Worm (Caenorhabditis elegans) whole organism, L2 larva: ENCODE data around the gene F26A1.7.

Experiments
- C34F6.9 ChIP-seq: fragments of 150-350 bp; optimal IDR thresholded peaks from 2 replicates; lab custom pipeline; 2014; ENCODE audit warnings: missing biosample characterization, missing genetic modification characterization
- R02D3.7 ChIP-seq: fragments of 150-350 bp; optimal IDR thresholded peaks from 2 replicates; lab custom pipeline; 2014; ENCODE audit warnings: missing biosample characterization, missing genetic modification characterization
- Y55F3AM.14 ChIP-seq: fragments of 200-800 bp; sonication (Bioruptor generic); optimal IDR thresholded peaks from 2 replicates; lab custom pipeline; 2018; ENCODE audit warnings: mild to moderate bottlenecking, missing genetic modification characterization, missing compliant biosample characterization
- aly-2 ChIP-seq: fragments of 150-350 bp; optimal IDR thresholded peaks from 2 replicates; lab custom pipeline; 2014; ENCODE audit warnings: missing biosample characterization, missing genetic modification characterization
- ama-1 ChIP-seq: fragments of 150-350 bp; optimal IDR thresholded peaks from 2 replicates; lab custom pipeline; 2018; ENCODE audit warnings: inconsistent platforms
- ceh-16 ChIP-seq: fragments of 150-350 bp; optimal IDR thresholded peaks from 2 replicates; lab custom pipeline; 2014; ENCODE audit warnings: missing biosample characterization, missing genetic modification characterization
- ceh-82 ChIP-seq: fragments of 150-350 bp; optimal IDR thresholded peaks from 2 replicates; lab custom pipeline; 2014; ENCODE audit warnings: missing biosample characterization, missing genetic modification characterization
- crh-2 ChIP-seq: sonication (generic microtip); optimal IDR thresholded peaks from 2 replicates; lab custom pipeline; 2017; ENCODE audit warnings: missing biosample characterization, missing genetic modification characterization
- dmd-4 ChIP-seq: sonication (generic microtip); optimal IDR thresholded peaks from 2 replicates; lab custom pipeline; 2017; ENCODE audit warnings: missing biosample characterization, missing genetic modification characterization
- egl-27 ChIP-seq: sonication (generic microtip); optimal IDR thresholded peaks from 3 replicates; lab custom pipeline; 2017; ENCODE audit warnings: missing biosample characterization, missing genetic modification reagents, missing genetic modification characterization
- elt-1 ChIP-seq: fragments of 150-350 bp; optimal IDR thresholded peaks from 2 replicates; lab custom pipeline; 2014; ENCODE audit warnings: missing biosample characterization, missing genetic modification characterization
- elt-3 ChIP-seq: sonication (generic microtip); optimal IDR thresholded peaks from 2 replicates; lab custom pipeline; 2017; ENCODE audit warnings: missing biosample characterization, missing genetic modification characterization
- fos-1 ChIP-seq: fragments of 150-350 bp; optimal IDR thresholded peaks from 2 replicates; lab custom pipeline; 2014; ENCODE audit warnings: missing biosample characterization, missing genetic modification characterization
- gmeb-1 ChIP-seq: fragments of 150-350 bp; optimal IDR thresholded peaks from 2 replicates; lab custom pipeline; 2014; ENCODE audit warnings: missing biosample characterization, missing genetic modification characterization
- lin-11 ChIP-seq: fragments of 150-350 bp; sonication (generic microtip); optimal IDR thresholded peaks from 2 replicates; lab custom pipeline; 2014; ENCODE audit warnings: missing biosample characterization, missing genetic modification characterization, inconsistent platforms, mixed read lengths
- lin-13 ChIP-seq: fragments of 150-350 bp; optimal IDR thresholded peaks from 2 replicates; lab custom pipeline; 2014; ENCODE audit warnings: missing biosample characterization, missing genetic modification reagents, missing genetic modification characterization
- lsy-2 ChIP-seq, 2 experiments: fragments of 150-350 bp in 1 of 2; sonication (generic microtip) in 1 of 2; optimal IDR thresholded peaks; 2 replicates each; lab custom pipeline; 2014 to 2017; ENCODE audit warnings: missing biosample characterization in 2 of 2, missing genetic modification characterization in 2 of 2
- mbf-1 ChIP-seq: sonication (generic microtip); optimal IDR thresholded peaks from 2 replicates; lab custom pipeline; 2017; ENCODE audit warnings: missing biosample characterization, missing genetic modification characterization
- mdl-1 ChIP-seq, 2 experiments: fragments of 150-350 bp in 1 of 2; sonication (generic microtip) in 1 of 2; optimal IDR thresholded peaks; 2 replicates each; lab custom pipeline; 2017; ENCODE audit warnings: missing biosample characterization in 2 of 2, missing genetic modification characterization in 2 of 2
- nhr-10 ChIP-seq: sonication (generic microtip); optimal IDR thresholded peaks from 2 replicates; lab custom pipeline; 2017; ENCODE audit warnings: missing biosample characterization, missing genetic modification characterization
- nhr-11 ChIP-seq: fragments of 150-350 bp; optimal IDR thresholded peaks from 2 replicates; lab custom pipeline; 2014; ENCODE audit warnings: missing biosample characterization, missing genetic modification characterization
- nhr-12 ChIP-seq: fragments of 150-350 bp; optimal IDR thresholded peaks from 2 replicates; lab custom pipeline; 2014; ENCODE audit warnings: missing biosample characterization, missing genetic modification characterization
- nhr-129 ChIP-seq: fragments of 150-350 bp; optimal IDR thresholded peaks from 2 replicates; lab custom pipeline; 2014; ENCODE audit warnings: missing biosample characterization, missing genetic modification characterization
- nhr-23 ChIP-seq: fragments of 150-350 bp; optimal IDR thresholded peaks from 2 replicates; lab custom pipeline; 2014; ENCODE audit warnings: missing biosample characterization, missing genetic modification reagents, missing genetic modification characterization
- nhr-237 ChIP-seq: fragments of 150-350 bp; optimal IDR thresholded peaks from 2 replicates; lab custom pipeline; 2014; ENCODE audit warnings: missing biosample characterization, missing genetic modification characterization
- nhr-25 ChIP-seq: fragments of 150-350 bp; sonication (generic microtip); optimal IDR thresholded peaks from 3 replicates; lab custom pipeline; 2014; ENCODE audit warnings: missing biosample characterization, missing genetic modification characterization
- nhr-6 ChIP-seq: fragments of 150-350 bp; optimal IDR thresholded peaks from 2 replicates; lab custom pipeline; 2014; ENCODE audit warnings: missing biosample characterization, missing genetic modification characterization
- nhr-77 ChIP-seq: fragments of 150-350 bp; optimal IDR thresholded peaks from 2 replicates; lab custom pipeline; 2014; ENCODE audit warnings: missing biosample characterization, missing genetic modification characterization
- peb-1 ChIP-seq: fragments of 150-350 bp; optimal IDR thresholded peaks from 2 replicates; lab custom pipeline; 2014; ENCODE audit warnings: missing biosample characterization, missing genetic modification characterization
- sem-4 ChIP-seq: fragments of 150-350 bp; optimal IDR thresholded peaks from 2 replicates; lab custom pipeline; 2014; ENCODE audit warnings: missing biosample characterization, missing genetic modification reagents, missing genetic modification characterization
- skn-1 ChIP-seq: sonication (generic microtip); optimal IDR thresholded peaks from 2 replicates; lab custom pipeline; 2017; ENCODE audit warnings: missing biosample characterization, missing genetic modification characterization
- sma-3 ChIP-seq: sonication (generic microtip); optimal IDR thresholded peaks from 2 replicates; lab custom pipeline; 2016; ENCODE audit warnings: missing genetic modification reagents, missing genetic modification characterization, missing compliant biosample characterization
- sma-9 ChIP-seq, 2 experiments: fragments of 150-350 bp in 1 of 2; sonication (generic microtip) in 1 of 2; optimal IDR thresholded peaks; 2 replicates each; lab custom pipeline; 2014 to 2016; ENCODE audit warnings: missing genetic modification characterization in 2 of 2, mild to moderate bottlenecking in 1 of 2, missing biosample characterization in 1 of 2, missing compliant biosample characterization in 1 of 2, missing genetic modification reagents in 1 of 2, moderate library complexity in 1 of 2
- snpc-4 ChIP-seq: fragments of 150-350 bp; optimal IDR thresholded peaks from 2 replicates; lab custom pipeline; 2014; ENCODE audit warnings: missing biosample characterization, missing genetic modification characterization
- unc-39 ChIP-seq: fragments of 150-350 bp; optimal IDR thresholded peaks from 2 replicates; lab custom pipeline; 2014; ENCODE audit warnings: missing biosample characterization, missing genetic modification characterization
- unc-55 ChIP-seq: fragments of 150-350 bp; sonication (generic microtip); optimal IDR thresholded peaks from 3 replicates; lab custom pipeline; 2014; ENCODE audit warnings: missing biosample characterization, missing genetic modification reagents, missing genetic modification characterization
- zag-1 ChIP-seq: fragments of 150-350 bp; optimal IDR thresholded peaks from 2 replicates; lab custom pipeline; 2014; ENCODE audit warnings: missing biosample characterization, missing genetic modification characterization
- ztf-1 ChIP-seq: fragments of 200-800 bp; sonication (Bioruptor generic); conservative IDR thresholded peaks from 2 replicates; pipeline ENCODE4 v1.3.6; 2022; ENCODE audit warnings: missing genetic modification characterization, missing compliant biosample characterization
- ztf-4 ChIP-seq: fragments of 150-350 bp; optimal IDR thresholded peaks from 2 replicates; lab custom pipeline; 2014; ENCODE audit warnings: missing biosample characterization, missing genetic modification characterization

Gene F26A1.7

DNA sequence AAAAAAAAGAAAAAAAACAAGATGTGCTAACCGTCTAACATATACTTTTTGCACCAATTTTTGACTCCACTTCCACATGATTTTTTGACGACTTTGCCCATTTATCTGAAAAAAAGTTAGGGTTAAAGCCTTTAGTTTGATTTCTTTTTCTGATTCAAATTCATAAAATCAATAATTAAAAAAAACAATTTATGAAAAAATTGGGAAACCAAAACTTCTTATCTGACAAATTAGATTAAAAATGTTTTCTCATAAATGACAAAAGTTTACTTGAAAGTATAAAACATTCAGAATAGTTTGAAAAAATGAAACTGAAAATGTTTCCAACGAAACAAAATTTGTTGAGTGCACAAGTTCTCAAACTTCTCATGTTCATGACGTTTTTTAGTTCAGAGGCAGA lies at the start of gene F26A1.7:
F26A1.7 (minus strand) TSS at position 101 of the 400 bp plus-strand sequence.
- no peak for TF ChIP-seq ama-1 (lab: Kevin White, UChicago)
- TF ChIP-seq dmd-4 (tag; lab: Kevin White, UChicago): no peak
- no peak for TF ChIP-seq nhr-77 (tag; lab: Kevin White, UChicago)
- TF ChIP-seq nhr-25: no peak
- no peak for TF ChIP-seq R02D3.7 (tag; lab: Kevin White, UChicago)
- TF ChIP-seq lin-11 (tag; lab: Kevin White, UChicago): no peak
- no peak for TF ChIP-seq nhr-129 (tag; lab: Kevin White, UChicago)
- TF ChIP-seq ceh-82 (tag; lab: Kevin White, UChicago): no peak
- TF ChIP-seq egl-27 (tag; lab: Kevin White, UChicago): no peak
- no peak for TF ChIP-seq ceh-16 (tag; lab: Kevin White, UChicago)
- no peak for TF ChIP-seq nhr-10 (tag; lab: Kevin White, UChicago)
- no peak for TF ChIP-seq elt-1 (tag; lab: Kevin White, UChicago)
- no peak for TF ChIP-seq ztf-1 (GFP tag; lab: Robert Waterston, UW)
- TF ChIP-seq gmeb-1: no peak
- no peak for TF ChIP-seq nhr-11
- TF ChIP-seq fos-1 (tag; lab: Kevin White, UChicago): no peak
- TF ChIP-seq nhr-237: no peak
- no peak for TF ChIP-seq aly-2 (tag; lab: Kevin White, UChicago)
- no peak for TF ChIP-seq C34F6.9 (tag; lab: Kevin White, UChicago)

DNA sequence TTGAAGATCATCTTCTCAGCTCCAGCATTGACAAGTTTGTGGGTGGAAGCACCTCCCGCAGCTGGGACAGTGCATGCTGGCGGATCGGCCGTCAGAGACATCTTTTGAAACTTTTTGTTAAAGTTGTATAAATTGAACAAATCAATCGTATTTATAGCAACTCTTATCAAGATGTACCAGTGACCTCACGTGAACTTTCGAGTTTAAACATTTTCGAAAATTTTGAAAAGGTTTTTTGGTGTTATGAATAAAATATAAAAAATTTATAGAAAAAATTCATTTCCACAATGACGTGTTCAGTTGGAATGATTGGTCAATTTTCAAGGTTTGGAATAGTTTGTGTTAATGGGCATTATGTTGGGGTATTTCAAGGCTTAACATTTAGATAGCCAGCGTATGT lies 48.9 kb upstream of the F26A1.7 start, which contains the start of the genes msd-4 and C35D10.3:
msd-4 (minus strand) TSS at position 101 of the 400 bp plus-strand sequence.
C35D10.3 (plus strand) TSS at position 279 of the 400 bp plus-strand sequence.
- TF ChIP-seq nhr-25 (no peak), zag-1 (no peak), nhr-12 (no peak), ztf-4 (tag; lab: Kevin White, UChicago) (no peak), ceh-82 (tag; lab: Kevin White, UChicago) (no peak), nhr-6 (no peak), sem-4 (tag; lab: Kevin White, UChicago) (no peak), peb-1 (tag; lab: Kevin White, UChicago) (no peak), sma-9 (GFP tag; optimal IDR thresholded peaks at IDR 0.05; lab: Kevin White, UChicago) (no peak), sma-9 (tag; optimal IDR thresholded peaks at IDR 0.05; lab: Kevin White, UChicago) (no peak), gmeb-1 (no peak), mbf-1 (tag; lab: Kevin White, UChicago) (no peak), crh-2 (no peak), ztf-1 (GFP tag; lab: Robert Waterston, UW) (no peak)

DNA sequence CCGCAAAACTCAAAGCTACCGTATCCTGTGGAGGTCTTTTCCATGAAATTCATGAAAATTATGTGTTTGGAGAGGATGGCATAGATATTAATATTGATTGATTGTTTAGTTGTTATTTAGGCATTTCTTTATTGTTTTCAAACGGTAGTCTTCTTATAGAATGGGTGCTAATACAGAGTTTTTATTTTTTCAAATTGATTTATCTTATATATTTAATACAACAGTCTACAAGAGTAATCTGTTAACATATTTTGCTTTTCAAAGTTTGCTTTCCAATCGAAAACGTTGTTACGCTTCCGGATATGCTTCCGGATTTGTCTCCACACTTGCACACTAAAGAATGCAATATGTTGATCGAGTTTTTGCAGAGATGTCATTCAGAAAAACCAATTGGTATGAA lies 47.0 kb upstream of the F26A1.7 start, which contains the start of gene C35D10.17:
C35D10.17 (plus strand) TSS at position 301 of the 400 bp plus-strand sequence.
- TF ChIP-seq skn-1 (tag; lab: Kevin White, UChicago) (no peak), lsy-2 (tag; optimal IDR thresholded peaks at IDR 0.05; lab: Kevin White, UChicago) (no peak), fos-1 (tag; lab: Kevin White, UChicago) (no peak), mbf-1 (tag; lab: Kevin White, UChicago) (no peak), nhr-25 (no peak), elt-3 (no peak), ztf-1 (GFP tag; lab: Robert Waterston, UW) (no peak), zag-1 (no peak), lin-13 (no peak), lin-11 (tag; lab: Kevin White, UChicago) (no peak), elt-1 (tag; lab: Kevin White, UChicago) (no peak), mdl-1 (tag; optimal IDR thresholded peaks at IDR 0.05; lab: Kevin White, UChicago) (no peak), nhr-23 (no peak), unc-55 (GFP tag; lab: Kevin White, UChicago) (no peak), sma-9 (GFP tag; optimal IDR thresholded peaks at IDR 0.05; lab: Kevin White, UChicago) (no peak), sma-9 (tag; optimal IDR thresholded peaks at IDR 0.05; lab: Kevin White, UChicago) (no peak), sma-3 (GFP tag; lab: Kevin White, UChicago) (no peak), unc-39 (tag; lab: Kevin White, UChicago) (no peak)

DNA sequence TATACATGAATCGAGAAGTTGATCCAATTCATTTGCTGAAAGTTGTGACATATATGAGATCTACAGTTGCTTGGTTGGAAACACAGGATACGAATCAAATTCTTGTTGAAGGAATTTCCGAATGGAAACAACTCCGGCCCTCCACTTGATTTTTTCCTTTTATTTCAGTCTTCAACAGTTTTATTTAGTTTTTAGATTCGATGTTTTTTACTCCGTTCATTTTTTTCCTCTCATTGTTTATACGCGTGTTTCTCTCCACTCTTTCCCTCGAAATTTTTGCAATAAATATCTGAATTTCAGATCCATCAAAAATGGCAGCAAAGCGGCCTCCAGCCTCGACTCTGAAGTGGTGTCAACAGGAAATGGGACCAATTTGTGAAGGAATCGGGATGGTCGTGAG lies 43.4 kb upstream of the F26A1.7 start, which contains the start of gene coq-8:
coq-8 (plus strand) TSS at position 301 of the 400 bp plus-strand sequence.
- no peak for TF ChIP-seq elt-3
- no peak for TF ChIP-seq snpc-4 (tag; lab: Kevin White, UChicago)
- no peak for TF ChIP-seq unc-55 (GFP tag; lab: Kevin White, UChicago)
- TF ChIP-seq ceh-16 (tag; lab: Kevin White, UChicago): no peak
- TF ChIP-seq lin-13: no peak
- no peak for TF ChIP-seq ceh-82 (tag; lab: Kevin White, UChicago)
- TF ChIP-seq Y55F3AM.14 (GFP tag; lab: Kevin White, UChicago): no peak
- no peak for TF ChIP-seq gmeb-1
